Worm (Caenorhabditis elegans): ENCODE measurements around the gene H01M10.1.

The H01M10.1 gene

DNA sequence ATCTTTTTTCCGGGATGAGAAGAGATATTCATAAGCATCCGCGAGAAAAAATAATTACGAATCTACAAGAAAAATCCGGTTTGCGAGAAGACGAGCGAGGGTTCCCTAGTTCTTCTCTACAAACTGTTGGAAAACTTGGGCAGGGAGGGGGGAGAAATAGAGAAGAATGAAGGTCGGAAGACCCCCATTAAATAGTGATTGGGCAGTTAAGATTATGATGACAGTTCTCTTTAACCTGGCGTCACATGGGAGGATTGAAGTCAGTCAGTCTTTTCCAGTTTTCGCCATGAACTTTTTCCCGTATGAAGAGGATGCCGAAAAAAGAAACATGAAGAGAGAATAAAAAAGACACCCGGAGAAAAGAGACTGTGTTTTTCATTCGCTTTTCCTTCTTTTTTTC is 10.4 kb upstream of the H01M10.1 start:
- TF ChIP-seq pha-4 (tag; optimal IDR thresholded peaks at IDR 0.05) (no peak), ceh-39 (tag; optimal IDR thresholded peaks at IDR 0.05) (no peak), mls-2 (tag; optimal IDR thresholded peaks at IDR 0.05) (no peak), tbx-8 (GFP tag; optimal IDR thresholded peaks at IDR 0.05) (no peak), cnd-1 (tag; optimal IDR thresholded peaks at IDR 0.05) (no peak), M03D4.4 (tag; optimal IDR thresholded peaks at IDR 0.05) (no peak), unc-62 (GFP tag; optimal IDR thresholded peaks at IDR 0.05) (no peak), nhr-28 (tag; optimal IDR thresholded peaks at IDR 0.05) (no peak), bed-3 (GFP tag; optimal IDR thresholded peaks at IDR 0.05) (no peak), drap-1 (GFP tag; optimal IDR thresholded peaks at IDR 0.05) (no peak), ceh-83 (GFP tag; optimal IDR thresholded peaks at IDR 0.05) (no peak), flh-1 (GFP tag; optimal IDR thresholded peaks at IDR 0.05) (no peak), lin-13 (tag; optimal IDR thresholded peaks at IDR 0.05) (no peak), sem-2 (GFP tag; optimal IDR thresholded peaks at IDR 0.05) (no peak)

DNA sequence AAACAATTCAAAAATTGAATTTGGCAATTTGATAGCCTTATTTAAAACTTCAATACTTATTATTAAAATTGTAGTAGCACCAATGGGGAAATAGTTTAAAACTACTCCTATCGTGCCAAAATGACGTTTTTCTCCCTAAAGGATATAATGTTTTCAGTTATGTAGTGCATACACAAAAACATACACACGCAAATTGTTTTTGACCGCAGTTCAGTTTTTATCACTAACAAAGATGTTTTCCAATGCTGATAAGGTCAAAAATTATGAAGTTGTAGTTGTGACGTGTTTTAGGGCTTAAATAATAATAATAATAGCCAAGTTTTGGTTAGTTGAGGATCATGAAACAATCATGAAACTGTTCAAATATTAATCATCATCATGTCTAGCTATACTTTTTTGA is 9.6 kb upstream of the H01M10.1 start:
- no peak for TF ChIP-seq zip-8 (tag; optimal IDR thresholded peaks at IDR 0.05)
- no peak for TF ChIP-seq nhr-237 (tag; optimal IDR thresholded peaks at IDR 0.05)
- TF ChIP-seq lin-13 (tag; optimal IDR thresholded peaks at IDR 0.05) = no peak
- TF ChIP-seq nhr-2 (tag; optimal IDR thresholded peaks at IDR 0.05) = no peak
- no peak for TF ChIP-seq nhr-76 (tag; optimal IDR thresholded peaks at IDR 0.05)
- TF ChIP-seq lsy-2 (tag; optimal IDR thresholded peaks at IDR 0.05) = no peak
- TF ChIP-seq ceh-43 (GFP tag; optimal IDR thresholded peaks at IDR 0.05) = no peak
- TF ChIP-seq cnd-1 (tag; optimal IDR thresholded peaks at IDR 0.05) = no peak
- no peak for TF ChIP-seq mep-1 (tag; optimal IDR thresholded peaks at IDR 0.05)
- TF ChIP-seq pha-4 (tag; optimal IDR thresholded peaks at IDR 0.05) = no peak
- TF ChIP-seq unc-39 (tag; optimal IDR thresholded peaks at IDR 0.05) = no peak
- TF ChIP-seq mls-2 (tag; optimal IDR thresholded peaks at IDR 0.05) = no peak
- no peak for TF ChIP-seq sem-2 (GFP tag; optimal IDR thresholded peaks at IDR 0.05)
- TF ChIP-seq nhr-28 (tag; optimal IDR thresholded peaks at IDR 0.05) = no peak
- TF ChIP-seq flh-1 (GFP tag; optimal IDR thresholded peaks at IDR 0.05) = no peak
- no peak for TF ChIP-seq lin-32 (GFP tag; optimal IDR thresholded peaks at IDR 0.05)
- no peak for TF ChIP-seq drap-1 (GFP tag; optimal IDR thresholded peaks at IDR 0.05)
- no peak for TF ChIP-seq blmp-1 (tag; optimal IDR thresholded peaks at IDR 0.05)
- no peak for TF ChIP-seq tbx-8 (GFP tag; optimal IDR thresholded peaks at IDR 0.05)

DNA sequence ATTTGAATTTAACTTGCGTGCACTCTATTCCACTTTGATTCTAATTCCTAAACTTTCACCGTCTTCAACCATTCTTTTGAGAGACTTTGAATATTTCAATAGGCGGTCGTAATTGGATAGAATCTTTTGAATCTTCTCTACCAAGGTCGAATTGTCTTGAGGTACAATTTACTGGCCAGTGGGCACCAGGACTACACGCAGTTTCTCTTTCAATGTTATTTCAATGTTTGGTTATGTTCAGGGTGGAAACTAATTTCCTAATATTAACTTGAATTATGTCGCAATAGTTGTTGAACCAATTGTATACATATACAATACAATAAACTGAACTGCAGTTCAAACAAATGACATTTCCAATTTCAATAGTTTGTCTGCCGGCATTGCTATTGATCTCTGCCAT is 7.6 kb upstream of the H01M10.1 start:
- no peak for TF ChIP-seq ham-2 (GFP tag; optimal IDR thresholded peaks at IDR 0.05)
- no peak for TF ChIP-seq nhr-237 (tag; optimal IDR thresholded peaks at IDR 0.05)
- TF ChIP-seq sem-2 (GFP tag; optimal IDR thresholded peaks at IDR 0.05) = no peak
- TF ChIP-seq hlh-1 (tag; optimal IDR thresholded peaks at IDR 0.05) = no peak
- TF ChIP-seq snpc-4 (tag; optimal IDR thresholded peaks at IDR 0.05) = no peak
- no peak for TF ChIP-seq elt-3 (tag; optimal IDR thresholded peaks at IDR 0.05)
- no peak for TF ChIP-seq pha-4 (tag; optimal IDR thresholded peaks at IDR 0.05)
- TF ChIP-seq M03D4.4 (tag; optimal IDR thresholded peaks at IDR 0.05) = no peak
- no peak for TF ChIP-seq unc-120 (tag; optimal IDR thresholded peaks at IDR 0.05; ENCODE audit: poor library complexity, severe bottlenecking)
- TF ChIP-seq nhr-2 (tag; optimal IDR thresholded peaks at IDR 0.05) = no peak
- TF ChIP-seq mls-2 (tag; optimal IDR thresholded peaks at IDR 0.05) = no peak
- TF ChIP-seq ztf-11 (tag; optimal IDR thresholded peaks at IDR 0.05) = no peak
- no peak for TF ChIP-seq lsy-2 (tag; optimal IDR thresholded peaks at IDR 0.05)

DNA sequence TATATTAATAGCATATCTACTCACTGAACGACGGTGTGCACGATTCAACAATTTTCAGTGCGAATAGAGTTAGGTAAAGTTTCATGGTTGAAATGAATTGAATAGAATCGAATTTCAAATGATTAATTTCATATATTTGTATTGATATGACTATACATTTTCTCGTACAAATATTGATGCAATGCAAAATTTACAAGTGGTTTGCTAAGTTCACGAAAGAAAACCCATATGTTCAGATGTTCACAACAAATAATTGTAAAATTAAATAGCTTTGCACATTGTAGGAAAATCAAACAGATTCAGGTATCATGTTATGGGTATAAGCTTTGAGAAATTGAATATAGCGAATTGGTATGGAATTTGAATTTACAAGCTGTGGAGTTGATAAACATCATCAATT is 5.3 kb upstream of the H01M10.1 start, which contains the start of gene H01M10.2:
Gene H01M10.2, minus strand, starts transcription at position 101 of the 400 bp plus-strand sequence.
- no peak for TF ChIP-seq flh-1 (GFP tag; optimal IDR thresholded peaks at IDR 0.05)
- no peak for TF ChIP-seq nhr-28 (tag; optimal IDR thresholded peaks at IDR 0.05)
- TF ChIP-seq ztf-11 (tag; optimal IDR thresholded peaks at IDR 0.05) = no peak
- no peak for TF ChIP-seq cnd-1 (tag; optimal IDR thresholded peaks at IDR 0.05)
- TF ChIP-seq drap-1 (GFP tag; optimal IDR thresholded peaks at IDR 0.05) = no peak
- no peak for TF ChIP-seq ceh-83 (GFP tag; optimal IDR thresholded peaks at IDR 0.05)
- no peak for TF ChIP-seq nhr-237 (tag; optimal IDR thresholded peaks at IDR 0.05)
- no peak for TF ChIP-seq elt-3 (tag; optimal IDR thresholded peaks at IDR 0.05)
- TF ChIP-seq tbx-8 (GFP tag; optimal IDR thresholded peaks at IDR 0.05) = no peak
- TF ChIP-seq elt-1 (tag; optimal IDR thresholded peaks at IDR 0.05; ENCODE audit: borderline replicate concordance, insufficient read depth) = no peak
- no peak for TF ChIP-seq sem-2 (GFP tag; optimal IDR thresholded peaks at IDR 0.05)

DNA sequence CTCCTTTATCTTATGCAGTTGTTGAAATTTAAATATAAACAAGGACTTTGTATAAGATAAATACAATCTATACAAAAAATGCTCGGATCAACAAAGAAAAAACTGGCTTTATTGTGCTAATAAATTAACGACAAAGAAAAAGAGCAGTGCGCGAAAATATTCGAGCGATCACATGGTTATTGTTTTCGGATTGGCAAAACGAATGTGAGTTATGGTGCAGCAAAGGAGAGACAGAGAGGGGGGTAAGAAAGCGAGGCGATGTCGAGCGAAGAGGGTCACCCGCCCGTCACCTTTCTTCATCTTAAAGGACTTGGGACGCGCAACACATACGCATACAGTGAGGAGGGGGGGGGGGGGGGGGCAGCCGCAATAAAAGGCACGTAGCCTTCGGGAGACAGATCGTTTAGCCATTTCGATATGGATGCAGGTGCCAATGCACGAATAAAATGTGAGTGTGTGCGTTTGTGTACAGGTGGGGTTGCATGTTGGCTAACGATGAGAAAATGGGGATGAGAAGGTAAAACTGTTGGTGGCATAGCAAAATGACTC is 2.8 kb upstream of the H01M10.1 start:
- no peak for TF ChIP-seq mep-1 (tag; optimal IDR thresholded peaks at IDR 0.05)
- no peak for TF ChIP-seq tbx-8 (GFP tag; optimal IDR thresholded peaks at IDR 0.05)
- no peak for TF ChIP-seq drap-1 (GFP tag; optimal IDR thresholded peaks at IDR 0.05)
- TF ChIP-seq nhr-28 (tag; optimal IDR thresholded peaks at IDR 0.05) = no peak
- TF ChIP-seq nhr-76 (tag; optimal IDR thresholded peaks at IDR 0.05) = no peak
- no peak for TF ChIP-seq ztf-11 (tag; optimal IDR thresholded peaks at IDR 0.05)
- no peak for TF ChIP-seq lin-13 (tag; optimal IDR thresholded peaks at IDR 0.05)
- TF ChIP-seq unc-62 (GFP tag; optimal IDR thresholded peaks at IDR 0.05) = no peak
- no peak for TF ChIP-seq blmp-1 (tag; optimal IDR thresholded peaks at IDR 0.05)
- no peak for TF ChIP-seq ceh-39 (tag; optimal IDR thresholded peaks at IDR 0.05)
- no peak for TF ChIP-seq unc-120 (tag; optimal IDR thresholded peaks at IDR 0.05; ENCODE audit: poor library complexity, severe bottlenecking)
- TF ChIP-seq unc-39 (tag; optimal IDR thresholded peaks at IDR 0.05) = no peak
- no peak for TF ChIP-seq mab-5 (tag; optimal IDR thresholded peaks at IDR 0.05)
- TF ChIP-seq hlh-1 (tag; optimal IDR thresholded peaks at IDR 0.05) = no peak
- TF ChIP-seq flh-1 (GFP tag; optimal IDR thresholded peaks at IDR 0.05) = no peak
- no peak for TF ChIP-seq elt-1 (tag; optimal IDR thresholded peaks at IDR 0.05; ENCODE audit: borderline replicate concordance, insufficient read depth)
- TF ChIP-seq sem-2 (GFP tag; optimal IDR thresholded peaks at IDR 0.05) = no peak
- peak; percentile 96 for TF ChIP-seq ham-2 (GFP tag; optimal IDR thresholded peaks at IDR 0.05)
- no peak for TF ChIP-seq lin-32 (GFP tag; optimal IDR thresholded peaks at IDR 0.05)
- TF ChIP-seq M03D4.4 (tag; optimal IDR thresholded peaks at IDR 0.05) = peak; percentile 4
- TF ChIP-seq ceh-83 (GFP tag; optimal IDR thresholded peaks at IDR 0.05) = no peak
- TF ChIP-seq mls-2 (tag; optimal IDR thresholded peaks at IDR 0.05) = peak; percentile 71
- TF ChIP-seq sptf-1 (tag; optimal IDR thresholded peaks at IDR 0.05) = peak; percentile 59
- peak; percentile 49 for TF ChIP-seq cnd-1 (tag; optimal IDR thresholded peaks at IDR 0.05)
- peak; percentile 61 for TF ChIP-seq nhr-2 (tag; optimal IDR thresholded peaks at IDR 0.05)
- no peak for TF ChIP-seq snpc-4 (tag; optimal IDR thresholded peaks at IDR 0.05)
- no peak for TF ChIP-seq nhr-12 (tag; optimal IDR thresholded peaks at IDR 0.05)
- no peak for TF ChIP-seq pha-4 (tag; optimal IDR thresholded peaks at IDR 0.05)
- TF ChIP-seq ceh-43 (GFP tag; optimal IDR thresholded peaks at IDR 0.05) = no peak

Data from whole organism, mixed stage, embryonic.